In the genomic region with DNA sequence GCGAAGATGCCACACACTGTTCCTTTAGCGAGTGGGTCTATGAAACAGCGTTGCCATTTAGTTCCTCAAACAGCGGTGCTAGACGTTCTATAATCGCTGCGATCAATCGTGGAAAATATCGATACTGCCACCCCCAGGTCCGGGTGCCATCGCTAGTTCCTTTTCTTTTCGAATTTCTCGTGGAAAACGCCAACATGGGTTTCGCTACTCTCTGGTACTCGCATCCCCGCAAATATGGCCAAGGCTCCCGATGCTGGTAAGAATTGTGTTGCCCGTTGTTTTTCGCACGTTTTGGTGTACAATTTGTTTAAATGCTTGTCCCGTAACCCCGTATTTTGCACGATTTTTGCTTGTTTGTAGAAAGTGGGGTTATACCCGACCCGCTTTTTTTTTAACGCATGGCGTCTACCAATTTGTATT, we compare ENCODE assay signal across 1 fruit fly cellular context.
TF ChIP-seq lines count a peak whose summit lies in the region.

A gene (plus strand): TSS at position 102 of the 420 bp plus-strand sequence.

TF ChIP-seq in whole organism, embryonic, 481 proteins besides CTCF, POLR2A, EP300 and RAD21 (continued from another document and continues in another):
- TF ChIP-seq NFAT (GFP tag; IDR thresholded peaks at IDR 0.05; lab: Robert Waterston, UW) (peak; percentile 94), YL-1 (GFP tag; optimal IDR thresholded peaks at IDR 0.05; lab: Kevin White, UChicago) (peak; percentile 99), CG2202 (tag; optimal IDR thresholded peaks at IDR 0.05; lab: Kevin White, UChicago) (peak; percentile 47), BtbVII (GFP tag; optimal IDR thresholded peaks at IDR 0.05; lab: Kevin White, UChicago) (peak; percentile 78), B-H2 (GFP tag; optimal IDR thresholded peaks at IDR 0.05; lab: Kevin White, UChicago) (peak; percentile 95), CG14050 (GFP tag; IDR thresholded peaks at IDR 0.05; lab: Robert Waterston, UW) (peak; percentile 60), stc (GFP tag; IDR thresholded peaks at IDR 0.05; lab: Robert Waterston, UW) (peak; percentile 71), ham (GFP tag; IDR thresholded peaks at IDR 0.05; lab: Robert Waterston, UW) (no peak), CG31365 (tag; optimal IDR thresholded peaks at IDR 0.05; lab: Kevin White, UChicago) (peak; percentile 51), ERR (GFP tag; optimal IDR thresholded peaks at IDR 0.05; lab: Kevin White, UChicago) (peak; percentile 85), z (GFP tag; IDR thresholded peaks at IDR 0.05; lab: Robert Waterston, UW) (no peak), fd64A (GFP tag; optimal IDR thresholded peaks at IDR 0.05; lab: Kevin White, UChicago) (peak; percentile 59), CG13287 (GFP tag; IDR thresholded peaks at IDR 0.05; lab: Robert Waterston, UW; ENCODE audit: partially characterized antibody) (peak; percentile 97), CG13296 (GFP tag; optimal IDR thresholded peaks at IDR 0.05; lab: Kevin White, UChicago) (peak; percentile 90), btn (GFP tag; optimal IDR thresholded peaks at IDR 0.05; lab: Kevin White, UChicago) (no peak), CG6654 (GFP tag; optimal IDR thresholded peaks at IDR 0.05; lab: Kevin White, UChicago) (peak; percentile 1), Doc3 (GFP tag; IDR thresholded peaks at IDR 0.05; lab: Robert Waterston, UW; ENCODE audit: partially characterized antibody) (peak; percentile 85), fd96Cb (tag; optimal IDR thresholded peaks at IDR 0.05; lab: Kevin White, UChicago) (peak; percentile 8), Blimp-1 (GFP tag; optimal IDR thresholded peaks at IDR 0.05; lab: Kevin White, UChicago) (peak; percentile 60), bab2 (GFP tag; optimal IDR thresholded peaks at IDR 0.05; lab: Kevin White, UChicago) (peak; percentile 86), CG31224 (GFP tag; IDR thresholded peaks at IDR 0.05; lab: Robert Waterston, UW) (no peak), E2f2 (GFP tag; IDR thresholded peaks at IDR 0.05; lab: Robert Waterston, UW) (peak; percentile 100), CG31441 (GFP tag; IDR thresholded peaks at IDR 0.05; lab: Robert Waterston, UW) (peak; percentile 51; the same call in 1 of the 2 replicates), sr (GFP tag; IDR thresholded peaks at IDR 0.05; lab: Robert Waterston, UW) (peak; percentile 61; the same call in 2 of the 3 replicates), sna (GFP tag; IDR thresholded peaks at IDR 0.05; lab: Robert Waterston, UW; ENCODE audit: partially characterized antibody) (peak; percentile 90), unpg (GFP tag; optimal IDR thresholded peaks at IDR 0.05; lab: Kevin White, UChicago) (peak; percentile 66), eve (GFP tag; optimal IDR thresholded peaks at IDR 0.05; lab: Kevin White, UChicago) (no peak), dmrt99B (tag; optimal IDR thresholded peaks at IDR 0.05; lab: Kevin White, UChicago) (peak; percentile 44), E2f1 (GFP tag; IDR thresholded peaks at IDR 0.05; lab: Robert Waterston, UW) (peak; percentile 60), TFAM (GFP tag; optimal IDR thresholded peaks at IDR 0.05; lab: Kevin White, UChicago) (no peak), CG11723 (GFP tag; optimal IDR thresholded peaks at IDR 0.05; lab: Kevin White, UChicago) (peak; percentile 68), Dek (tag; optimal IDR thresholded peaks at IDR 0.05; lab: Kevin White, UChicago) (peak; percentile 77), CG18011 (GFP tag; optimal IDR thresholded peaks at IDR 0.05; lab: Kevin White, UChicago) (peak; percentile 75), dm (GFP tag; optimal IDR thresholded peaks at IDR 0.05; lab: Kevin White, UChicago) (peak; percentile 97), lilli (GFP tag; optimal IDR thresholded peaks at IDR 0.05; lab: Kevin White, UChicago) (peak; percentile 91), so (GFP tag; IDR thresholded peaks at IDR 0.05; lab: Robert Waterston, UW) (no peak), Hr3 (GFP tag; optimal IDR thresholded peaks at IDR 0.05; lab: Kevin White, UChicago) (peak; percentile 50), CG11093 (GFP tag; IDR thresholded peaks at IDR 0.05; lab: Robert Waterston, UW) (no peak), ind (GFP tag; optimal IDR thresholded peaks at IDR 0.05; lab: Kevin White, UChicago) (peak; percentile 83), nerfin-2 (GFP tag; IDR thresholded peaks at IDR 0.05; lab: Robert Waterston, UW; ENCODE audit: partially characterized antibody) (peak; percentile 70), pb (GFP tag; optimal IDR thresholded peaks at IDR 0.05; lab: Kevin White, UChicago) (peak; percentile 78), stwl (tag; optimal IDR thresholded peaks at IDR 0.05; lab: Kevin White, UChicago) (peak; percentile 73), ap (GFP tag; IDR thresholded peaks at IDR 0.05; lab: Robert Waterston, UW) (no peak), CG5953 (GFP tag; IDR thresholded peaks at IDR 0.05; lab: Robert Waterston, UW) (peak; percentile 60), luna (GFP tag; optimal IDR thresholded peaks at IDR 0.05; lab: Kevin White, UChicago) (peak; percentile 88), CG11456 (GFP tag; IDR thresholded peaks at IDR 0.05; lab: Robert Waterston, UW) (peak; percentile 95), wek (GFP tag; optimal IDR thresholded peaks at IDR 0.05; lab: Kevin White, UChicago) (peak; percentile 68), Hr51 (GFP tag; optimal IDR thresholded peaks at IDR 0.05; lab: Kevin White, UChicago) (peak; percentile 50 to 85), sim (GFP tag; IDR thresholded peaks at IDR 0.05; lab: Robert Waterston, UW) (no peak), dysf (GFP tag; IDR thresholded peaks at IDR 0.05; lab: Robert Waterston, UW) (peak; percentile 80), CG13624 (GFP tag; optimal IDR thresholded peaks at IDR 0.05; lab: Kevin White, UChicago) (peak; percentile 92), sob (GFP tag; IDR thresholded peaks at IDR 0.05; lab: Robert Waterston, UW) (peak; percentile 93), CG17385 (GFP tag; optimal IDR thresholded peaks at IDR 0.05; lab: Kevin White, UChicago) (peak; percentile 54), ftz-f1 (GFP tag; optimal IDR thresholded peaks at IDR 0.05; lab: Kevin White, UChicago) (peak; percentile 74), CG12236 (GFP tag; optimal IDR thresholded peaks at IDR 0.05; lab: Kevin White, UChicago) (peak; percentile 42), tio (GFP tag; optimal IDR thresholded peaks at IDR 0.05; lab: Kevin White, UChicago) (no peak), HHEX (GFP tag; optimal IDR thresholded peaks at IDR 0.05; lab: Kevin White, UChicago) (peak; percentile 82), CG5245 (GFP tag; optimal IDR thresholded peaks at IDR 0.05; lab: Kevin White, UChicago) (peak; percentile 66), Ssrp (tag; optimal IDR thresholded peaks at IDR 0.05; lab: Kevin White, UChicago) (peak; percentile 16), pnt (GFP tag; optimal IDR thresholded peaks at IDR 0.05; lab: Kevin White, UChicago) (peak; percentile 73), hkb (optimal IDR thresholded peaks at IDR 0.05; lab: Kevin White, UChicago) (no peak), hkb (GFP tag; IDR thresholded peaks at IDR 0.05; lab: Robert Waterston, UW) (peak; percentile 52), CG10462 (GFP tag; optimal IDR thresholded peaks at IDR 0.05; lab: Kevin White, UChicago) (no peak), CG8089 (GFP tag; optimal IDR thresholded peaks at IDR 0.05; lab: Kevin White, UChicago) (peak; percentile 80), CG11398 (GFP tag; optimal IDR thresholded peaks at IDR 0.05; lab: Kevin White, UChicago) (peak; percentile 65), CG1603 (tag; optimal IDR thresholded peaks at IDR 0.05; lab: Kevin White, UChicago) (peak; percentile 97), Mes4 (GFP tag; optimal IDR thresholded peaks at IDR 0.05; lab: Kevin White, UChicago) (peak; percentile 84), pita (GFP tag; optimal IDR thresholded peaks at IDR 0.05; lab: Kevin White, UChicago) (no peak), CG1233 (GFP tag; optimal IDR thresholded peaks at IDR 0.05; lab: Kevin White, UChicago) (peak; percentile 60), shn (GFP tag; optimal IDR thresholded peaks at IDR 0.05; lab: Kevin White, UChicago) (peak; percentile 88), sima (GFP tag; optimal IDR thresholded peaks at IDR 0.05; lab: Kevin White, UChicago) (peak; percentile 44), hth (optimal IDR thresholded peaks at IDR 0.05; lab: Kevin White, UChicago) (no peak), CG8944 (GFP tag; optimal IDR thresholded peaks at IDR 0.05; lab: Kevin White, UChicago) (peak; percentile 84), CG17359 (tag; optimal IDR thresholded peaks at IDR 0.05; lab: Kevin White, UChicago) (peak; percentile 64), CG14860 (GFP tag; IDR thresholded peaks at IDR 0.05; lab: Robert Waterston, UW; ENCODE audit: partially characterized antibody) (peak; percentile 79), caup (GFP tag; optimal IDR thresholded peaks at IDR 0.05; lab: Kevin White, UChicago; ENCODE audit: severe bottlenecking) (peak; percentile 92), CG18599 (GFP tag; optimal IDR thresholded peaks at IDR 0.05; lab: Kevin White, UChicago) (peak; percentile 86), HLH54F (GFP tag; optimal IDR thresholded peaks at IDR 0.05; lab: Kevin White, UChicago) (peak; percentile 87), fu2 (GFP tag; optimal IDR thresholded peaks at IDR 0.05; lab: Kevin White, UChicago) (peak; percentile 84), CG12391 (tag; optimal IDR thresholded peaks at IDR 0.05; lab: Kevin White, UChicago) (peak; percentile 84), Max (GFP tag; optimal IDR thresholded peaks at IDR 0.05; lab: Kevin White, UChicago) (peak; percentile 76), C15 (GFP tag; IDR thresholded peaks at IDR 0.05; lab: Robert Waterston, UW) (0 out of 3 replicates have a peak, but pooled peaks have one; percentile 43), BEAF-32 (GFP tag; optimal IDR thresholded peaks at IDR 0.05; lab: Kevin White, UChicago) (peak; percentile 98), esg (GFP tag; conservative IDR thresholded peaks at IDR 0.05; lab: Robert Waterston, UW) (peak; percentile 31; the same call in 1 of the 2 replicates), CG1832 (GFP tag; optimal IDR thresholded peaks at IDR 0.05; lab: Kevin White, UChicago) (no peak), mld (GFP tag; IDR thresholded peaks at IDR 0.05; lab: Robert Waterston, UW; ENCODE audit: partially characterized antibody) (peak; percentile 81), CG14667 (GFP tag; IDR thresholded peaks at IDR 0.05; lab: Robert Waterston, UW) (peak; percentile 54; the same call in 1 of the 2 replicates), Trl (optimal IDR thresholded peaks at IDR 0.05; lab: Kevin White, UChicago) (no peak), Trl (GFP tag; optimal IDR thresholded peaks at IDR 0.05; lab: Kevin White, UChicago) (peak; percentile 91), Rfx (GFP tag; IDR thresholded peaks at IDR 0.05; lab: Robert Waterston, UW) (peak; percentile 95), Ets65A (GFP tag; lab: Kevin White, UChicago) (peak; percentile 99), Awh (GFP tag; IDR thresholded peaks at IDR 0.05; lab: Robert Waterston, UW) (no peak), CG12769 (tag; optimal IDR thresholded peaks at IDR 0.05; lab: Kevin White, UChicago) (peak; percentile 89), CG4404 (GFP tag; IDR thresholded peaks at IDR 0.05; lab: Robert Waterston, UW) (peak; percentile 46; the same call in 1 of the 2 replicates), tup (GFP tag; optimal IDR thresholded peaks at IDR 0.05; lab: Kevin White, UChicago) (peak; percentile 45), ara (GFP tag; IDR thresholded peaks at IDR 0.05; lab: Robert Waterston, UW) (peak; percentile 60; the same call in 1 of the 2 replicates), usp (GFP tag; optimal IDR thresholded peaks at IDR 0.05; lab: Kevin White, UChicago) (no peak), chm (GFP tag; IDR thresholded peaks at IDR 0.05; lab: Robert Waterston, UW) (peak; percentile 79), CG4707 (GFP tag; optimal IDR thresholded peaks at IDR 0.05; lab: Kevin White, UChicago) (no peak), Poxn (GFP tag; IDR thresholded peaks at IDR 0.05; lab: Robert Waterston, UW) (peak; percentile 60; the same call in 1 of the 2 replicates), ranshi (GFP tag; IDR thresholded peaks at IDR 0.05; lab: Robert Waterston, UW) (peak; percentile 68), CG3847 (GFP tag; IDR thresholded peaks at IDR 0.05; lab: Robert Waterston, UW) (peak; percentile 97), Atf6 (GFP tag; IDR thresholded peaks at IDR 0.05; lab: Robert Waterston, UW) (peak; percentile 72), trh (GFP tag; optimal IDR thresholded peaks at IDR 0.05; lab: Kevin White, UChicago) (peak; percentile 53), Elba2 (GFP tag; optimal IDR thresholded peaks at IDR 0.05; lab: Kevin White, UChicago) (no peak), Abd-B (GFP tag; optimal IDR thresholded peaks at IDR 0.05; lab: Kevin White, UChicago) (peak; percentile 40), Drgx (GFP tag; IDR thresholded peaks at IDR 0.05; lab: Robert Waterston, UW) (0 out of 2 replicates have a peak, but pooled peaks have one; percentile 33), HmgD (GFP tag; optimal IDR thresholded peaks at IDR 0.05; lab: Kevin White, UChicago) (peak; percentile 92), maf-S (GFP tag; optimal IDR thresholded peaks at IDR 0.05; lab: Kevin White, UChicago) (peak; percentile 84), croc (GFP tag; conservative IDR thresholded peaks at IDR 0.05; lab: Robert Waterston, UW) (0 out of 3 replicates have a peak, but pooled peaks have one; percentile 32), CG4854 (GFP tag; optimal IDR thresholded peaks at IDR 0.05; lab: Kevin White, UChicago) (peak; percentile 57), Mad (GFP tag; optimal IDR thresholded peaks at IDR 0.05; lab: Kevin White, UChicago) (peak; percentile 85), Sry-δ (GFP tag; optimal IDR thresholded peaks at IDR 0.05; lab: Kevin White, UChicago) (peak; percentile 100), CG10366 (GFP tag; IDR thresholded peaks at IDR 0.05; lab: Robert Waterston, UW) (peak; percentile 86), CG15601 (tag; optimal IDR thresholded peaks at IDR 0.05; lab: Kevin White, UChicago) (peak; percentile 81), CG12744 (GFP tag; optimal IDR thresholded peaks at IDR 0.05; lab: Kevin White, UChicago) (peak; percentile 77), CG10431 (GFP tag; optimal IDR thresholded peaks at IDR 0.05; lab: Kevin White, UChicago) (peak; percentile 70), ttk (GFP tag; IDR thresholded peaks at IDR 0.05; lab: Robert Waterston, UW) (peak; percentile 79), hbn (GFP tag; IDR thresholded peaks at IDR 0.05; lab: Robert Waterston, UW; ENCODE audit: partially characterized antibody) (peak; percentile 96), en (GFP tag; optimal IDR thresholded peaks at IDR 0.05; lab: Kevin White, UChicago) (peak; percentile 59), CG30403 (GFP tag; optimal IDR thresholded peaks at IDR 0.05; lab: Kevin White, UChicago) (peak; percentile 80), insv (GFP tag; optimal IDR thresholded peaks at IDR 0.05; lab: Kevin White, UChicago) (peak in 1 of 2 experiments; percentile 73), vnd (GFP tag; IDR thresholded peaks at IDR 0.05; lab: Robert Waterston, UW; ENCODE audit: partially characterized antibody) (peak; percentile 84), H15 (GFP tag; IDR thresholded peaks at IDR 0.05; lab: Robert Waterston, UW) (peak; percentile 68; the same call in 1 of the 3 replicates)
